Fruit fly (Drosophila melanogaster): ENCODE measurements around the gene numb.

DNA sequence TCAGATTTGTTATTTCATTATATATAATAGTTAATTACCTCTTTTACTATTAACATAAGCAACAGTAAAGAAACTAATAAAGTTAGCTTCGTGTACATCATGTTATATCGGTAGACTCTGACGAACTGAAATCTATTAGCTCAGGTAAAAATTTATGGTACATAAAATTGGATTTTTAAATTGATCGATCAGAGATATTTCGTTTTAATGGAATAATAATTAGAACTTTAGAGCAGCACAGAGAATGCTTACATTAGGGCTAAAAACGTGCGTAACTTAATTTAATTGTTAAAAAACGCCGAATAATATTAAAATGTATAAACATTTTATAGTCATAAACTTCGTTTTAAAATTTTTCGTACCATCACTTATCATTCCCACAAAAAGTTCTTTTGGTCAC, 3.4 kb downstream of the numb start, which contains the start of gene CG33723:
- TF ChIP-seq CG32121 (GFP tag; IDR thresholded peaks at IDR 0.05) (no peak), gl (tag; optimal IDR thresholded peaks at IDR 0.05) (no peak)
